Worm (Caenorhabditis elegans) whole organism, L1 larva: ENCODE data around the gene tpst-1.

Experiments used
- C04F5.9 ChIP-seq: sonication (generic microtip); optimal IDR thresholded peaks from 2 replicates; lab custom pipeline; 2016; ENCODE audit warnings: missing genetic modification characterization, missing compliant biosample characterization
- C16A3.4 ChIP-seq: fragments of 150-350 bp; optimal IDR thresholded peaks from 2 replicates; lab custom pipeline; 2014; ENCODE audit warnings: missing biosample characterization, missing genetic modification characterization
- C34B4.2 ChIP-seq: sonication (generic microtip); optimal IDR thresholded peaks from 2 replicates; lab custom pipeline; 2017; ENCODE audit warnings: mild to moderate bottlenecking, missing genetic modification characterization, missing compliant biosample characterization
- aha-1 ChIP-seq: fragments of 150-350 bp; optimal IDR thresholded peaks from 2 replicates; lab custom pipeline; 2014; ENCODE audit warnings: missing biosample characterization, missing genetic modification characterization
- alr-1 ChIP-seq: fragments of 200-800 bp; sonication (Bioruptor generic); optimal IDR thresholded peaks from 2 replicates; lab custom pipeline; 2018; ENCODE audit warnings: borderline replicate concordance, mild to moderate bottlenecking, missing genetic modification characterization, missing compliant biosample characterization
- aly-2 ChIP-seq: fragments of 150-350 bp; optimal IDR thresholded peaks from 2 replicates; lab custom pipeline; 2014; ENCODE audit warnings: missing biosample characterization, missing genetic modification characterization
- ama-1 ChIP-seq: fragments of 150-350 bp; optimal IDR thresholded peaks from 2 replicates; lab custom pipeline; 2014
- blmp-1 ChIP-seq: fragments of 150-350 bp; optimal IDR thresholded peaks from 2 replicates; lab custom pipeline; 2014; ENCODE audit warnings: missing biosample characterization, missing genetic modification characterization
- ceh-8 ChIP-seq: fragments of 200-800 bp; sonication (Bioruptor generic); optimal IDR thresholded peaks from 2 replicates; lab custom pipeline; 2018; ENCODE audit warnings: mild to moderate bottlenecking, missing genetic modification characterization, moderate library complexity, missing compliant biosample characterization
- ceh-82 ChIP-seq, 3 experiments: fragments of 150-350 bp in 1 of 3; sonication (generic microtip) in 2 of 3; optimal IDR thresholded peaks; 2 replicates each; lab custom pipeline; 2014 to 2017; ENCODE audit warnings: missing biosample characterization in 3 of 3, missing genetic modification characterization in 3 of 3
- ceh-88 ChIP-seq: fragments of 200-800 bp; sonication (Bioruptor generic); IDR thresholded peaks from 2 replicates; pipeline ENCODE4 v1.3.6; 2022; ENCODE audit warnings: missing genetic modification characterization, missing compliant biosample characterization
- ces-1 ChIP-seq: fragments of 150-350 bp; optimal IDR thresholded peaks from 2 replicates; lab custom pipeline; 2014; ENCODE audit warnings: missing biosample characterization, missing genetic modification reagents, missing genetic modification characterization
- efl-3 ChIP-seq: fragments of 200-800 bp; sonication (Bioruptor generic); optimal IDR thresholded peaks from 2 replicates; lab custom pipeline; 2018; ENCODE audit warnings: mild to moderate bottlenecking, missing genetic modification characterization, missing compliant biosample characterization
- egl-13 ChIP-seq: sonication (generic microtip); optimal IDR thresholded peaks from 2 replicates; lab custom pipeline; 2016; ENCODE audit warnings: missing genotype, missing genetic modification reagents, missing genetic modification characterization, missing compliant biosample characterization
- elt-3 ChIP-seq, 6 experiments: fragments of 150-350 bp in 1 of 6; sonication (generic microtip); optimal IDR thresholded peaks; 2 replicates each; lab custom pipeline; 2017 to 2018; ENCODE audit warnings: missing biosample characterization in 6 of 6, missing genetic modification characterization in 6 of 6, inconsistent platforms in 1 of 6
- ets-5 ChIP-seq: fragments of 200-800 bp; sonication (Bioruptor generic); IDR thresholded peaks from 2 replicates; pipeline ENCODE4 v1.3.6; 2022; ENCODE audit warnings: missing genetic modification characterization, missing compliant biosample characterization
- fkh-10 ChIP-seq: sonication (generic microtip); optimal IDR thresholded peaks from 2 replicates; lab custom pipeline; 2017; ENCODE audit warnings: missing biosample characterization, missing genetic modification reagents, missing genetic modification characterization
- fkh-4 ChIP-seq: sonication (generic microtip); optimal IDR thresholded peaks from 2 replicates; lab custom pipeline; 2016; ENCODE audit warnings: missing compliant biosample characterization, missing genetic modification characterization, borderline replicate concordance
- fkh-8 ChIP-seq: sonication (generic microtip); optimal IDR thresholded peaks from 2 replicates; lab custom pipeline; 2016; ENCODE audit warnings: mild to moderate bottlenecking, missing genetic modification characterization, missing compliant biosample characterization
- fos-1 ChIP-seq: fragments of 150-350 bp; optimal IDR thresholded peaks from 2 replicates; lab custom pipeline; 2014; ENCODE audit warnings: missing biosample characterization, missing genetic modification characterization
- grh-1 ChIP-seq: fragments of 200-800 bp; sonication (Bioruptor generic); IDR thresholded peaks from 2 replicates; pipeline ENCODE4 v1.3.6; 2022; ENCODE audit warnings: missing genetic modification reagents, missing genetic modification characterization, missing compliant biosample characterization
- hlh-17 ChIP-seq: fragments of 200-800 bp; sonication (Bioruptor generic); optimal IDR thresholded peaks from 2 replicates; lab custom pipeline; 2018; ENCODE audit warnings: missing genetic modification characterization, mild to moderate bottlenecking, missing compliant biosample characterization, moderate library complexity, borderline replicate concordance
- hlh-4 ChIP-seq: sonication (generic microtip); optimal IDR thresholded peaks from 2 replicates; lab custom pipeline; 2016; ENCODE audit warnings: mild to moderate bottlenecking, missing genetic modification characterization, missing compliant biosample characterization
- hpl-2 ChIP-seq: fragments of 150-350 bp; optimal IDR thresholded peaks from 2 replicates; lab custom pipeline; 2014; ENCODE audit warnings: missing biosample characterization, missing genetic modification reagents, missing genetic modification characterization
- jun-1 ChIP-seq: fragments of 150-350 bp; optimal IDR thresholded peaks from 2 replicates; lab custom pipeline; 2014; ENCODE audit warnings: missing biosample characterization, missing genetic modification reagents, missing genetic modification characterization
- lin-13 ChIP-seq: fragments of 150-350 bp; optimal IDR thresholded peaks from 2 replicates; lab custom pipeline; 2014; ENCODE audit warnings: missing biosample characterization, missing genetic modification reagents, missing genetic modification characterization
- lin-15B ChIP-seq: fragments of 150-350 bp; sonication (generic microtip); optimal IDR thresholded peaks from 3 replicates; lab custom pipeline; 2014; ENCODE audit warnings: missing biosample characterization, missing genetic modification characterization
- lin-39 ChIP-seq: fragments of 150-350 bp; optimal IDR thresholded peaks from 2 replicates; lab custom pipeline; 2014; ENCODE audit warnings: missing biosample characterization, missing genetic modification reagents, missing genetic modification characterization
- lsy-2 ChIP-seq, 2 experiments: fragments of 150-350 bp; optimal IDR thresholded peaks; 2 replicates each; lab custom pipeline; 2014; ENCODE audit warnings: missing biosample characterization in 2 of 2, missing genetic modification characterization in 2 of 2
- mab-9 ChIP-seq: fragments of 200-800 bp; sonication (Bioruptor generic); IDR thresholded peaks from 2 replicates; pipeline ENCODE4 v1.3.6; 2022; ENCODE audit warnings: missing genetic modification reagents, missing genetic modification characterization, missing compliant biosample characterization
- mef-2 ChIP-seq: fragments of 150-350 bp; optimal IDR thresholded peaks from 2 replicates; lab custom pipeline; 2014; ENCODE audit warnings: missing biosample characterization, missing genetic modification characterization
- nhr-12 ChIP-seq: sonication (generic microtip); optimal IDR thresholded peaks from 2 replicates; lab custom pipeline; 2017; ENCODE audit warnings: missing biosample characterization, missing genetic modification characterization
- nhr-19 ChIP-seq: fragments of 200-800 bp; sonication (Bioruptor generic); conservative IDR thresholded peaks from 2 replicates; pipeline ENCODE4 v1.3.6; 2022; ENCODE audit warnings: missing genetic modification characterization, missing compliant biosample characterization
- nhr-237 ChIP-seq: fragments of 150-350 bp; optimal IDR thresholded peaks from 2 replicates; lab custom pipeline; 2014; ENCODE audit warnings: missing biosample characterization, missing genetic modification characterization
- nhr-47 ChIP-seq: sonication (generic microtip); optimal IDR thresholded peaks from 2 replicates; lab custom pipeline; 2016; ENCODE audit warnings: mild to moderate bottlenecking, missing genetic modification characterization, moderate library complexity, missing compliant biosample characterization
- nhr-85 ChIP-seq: sonication (generic microtip); peaks from one replicate; lab custom pipeline; 2016; ENCODE audit warnings: missing genetic modification characterization, inconsistent platforms, missing compliant biosample characterization
- pag-3 ChIP-seq: sonication (generic microtip); optimal IDR thresholded peaks from 2 replicates; lab custom pipeline; 2017; ENCODE audit warnings: missing genetic modification characterization, mild to moderate bottlenecking, missing compliant biosample characterization, antibody characterized with exemption, borderline replicate concordance; ENCODE audit not compliant: insufficient read depth
- pax-3 ChIP-seq: fragments of 200-800 bp; sonication (Bioruptor generic); optimal IDR thresholded peaks from 2 replicates; lab custom pipeline; 2018; ENCODE audit warnings: mild to moderate bottlenecking, missing genetic modification characterization, moderate library complexity, missing compliant biosample characterization
- pqm-1 ChIP-seq: sonication (generic microtip); optimal IDR thresholded peaks from 3 replicates; lab custom pipeline; 2017; ENCODE audit warnings: missing biosample characterization, missing genetic modification characterization
- rnt-1 ChIP-seq: sonication (generic microtip); optimal IDR thresholded peaks from 2 replicates; lab custom pipeline; 2016; ENCODE audit warnings: mild to moderate bottlenecking, missing genetic modification characterization, moderate library complexity, missing compliant biosample characterization
- snpc-4 ChIP-seq: fragments of 150-350 bp; optimal IDR thresholded peaks from 2 replicates; lab custom pipeline; 2014; ENCODE audit warnings: missing biosample characterization, missing genetic modification characterization
- sox-4 ChIP-seq: sonication (generic microtip); optimal IDR thresholded peaks from 2 replicates; lab custom pipeline; 2016; ENCODE audit warnings: missing genetic modification characterization, missing compliant biosample characterization
- sptf-1 ChIP-seq: fragments of 150-350 bp; optimal IDR thresholded peaks from 2 replicates; lab custom pipeline; 2014; ENCODE audit warnings: missing biosample characterization, missing genetic modification characterization
- swsn-7 ChIP-seq: sonication (generic microtip); optimal IDR thresholded peaks from 2 replicates; lab custom pipeline; 2016; ENCODE audit warnings: missing genetic modification characterization, missing compliant biosample characterization
- tlp-1 ChIP-seq: fragments of 150-350 bp; optimal IDR thresholded peaks from 2 replicates; lab custom pipeline; 2014; ENCODE audit warnings: missing biosample characterization, missing genetic modification characterization
- unc-130 ChIP-seq: fragments of 150-350 bp; optimal IDR thresholded peaks from 2 replicates; lab custom pipeline; 2017; ENCODE audit warnings: missing biosample characterization, missing genetic modification characterization, inconsistent platforms
- unc-30 ChIP-seq: sonication (generic microtip); optimal IDR thresholded peaks from 2 replicates; lab custom pipeline; 2017; ENCODE audit warnings: missing biosample characterization, missing genetic modification characterization
- unc-62 ChIP-seq: fragments of 150-350 bp; optimal IDR thresholded peaks from 2 replicates; lab custom pipeline; 2014; ENCODE audit warnings: missing biosample characterization, missing genetic modification reagents, missing genetic modification characterization
- unc-86 ChIP-seq: sonication (generic microtip); optimal IDR thresholded peaks from 2 replicates; lab custom pipeline; 2016; ENCODE audit warnings: missing genetic modification characterization, missing compliant biosample characterization
- unc-98 ChIP-seq: fragments of 200-800 bp; sonication (Bioruptor generic); IDR thresholded peaks from 2 replicates; pipeline ENCODE4 v1.3.6; 2022; ENCODE audit warnings: missing genetic modification characterization, missing compliant biosample characterization
- vab-15 ChIP-seq: sonication (generic microtip); optimal IDR thresholded peaks from 2 replicates; lab custom pipeline; 2017; ENCODE audit warnings: missing genotype, mild to moderate bottlenecking, missing genetic modification characterization, missing compliant biosample characterization
- zag-1 ChIP-seq: fragments of 150-350 bp; optimal IDR thresholded peaks from 2 replicates; lab custom pipeline; 2014; ENCODE audit warnings: missing biosample characterization, missing genetic modification characterization
- zip-4 ChIP-seq: fragments of 200-800 bp; sonication (Bioruptor generic); optimal IDR thresholded peaks from 2 replicates; lab custom pipeline; 2018; ENCODE audit warnings: mild to moderate bottlenecking, missing genetic modification characterization, moderate library complexity, missing compliant biosample characterization
- ztf-11 ChIP-seq, 2 experiments: sonication (generic microtip); optimal IDR thresholded peaks; 2 replicates each; lab custom pipeline; 2016 to 2017; ENCODE audit warnings: missing genetic modification characterization in 2 of 2, missing biosample characterization in 1 of 2, missing compliant biosample characterization in 1 of 2

tpst-1 gene

ce11 chrIII:12616990-12617393 lies 45.1 kb downstream of the tpst-1 start:
- no peak for TF ChIP-seq nhr-12 (tag; lab: Kevin White, UChicago)
- TF ChIP-seq unc-98 (GFP tag; lab: Robert Waterston, UW) = no peak
- TF ChIP-seq hlh-4 (tag; lab: Kevin White, UChicago) = no peak
- TF ChIP-seq nhr-85 (tag; lab: Kevin White, UChicago) = peak; percentile 96
- peak; percentile 58 for TF ChIP-seq jun-1
- no peak for TF ChIP-seq sox-4
- peak; percentile 69 for TF ChIP-seq lin-13 (GFP tag; lab: Kevin White, UChicago)
- no peak for TF ChIP-seq ceh-88 (GFP tag; lab: Robert Waterston, UW)
- no peak for TF ChIP-seq hlh-17 (GFP tag; lab: Kevin White, UChicago)
- no peak; the same call in 1 of the 2 replicates for TF ChIP-seq grh-1
- no peak for TF ChIP-seq sptf-1
- no peak for TF ChIP-seq ama-1 (lab: Kevin White, UChicago)
- peak; percentile 87 for TF ChIP-seq blmp-1 (tag; lab: Kevin White, UChicago)
- TF ChIP-seq pqm-1 (tag; lab: Kevin White, UChicago) = peak; percentile 26
- no peak for TF ChIP-seq fkh-10
- TF ChIP-seq egl-13 (tag; lab: Kevin White, UChicago) = no peak
- no peak for TF ChIP-seq mab-9 (GFP tag; lab: Robert Waterston, UW)
- no peak for TF ChIP-seq ztf-11 (tag; optimal IDR thresholded peaks at IDR 0.05; lab: Kevin White, UChicago)
- TF ChIP-seq ceh-8 = no peak
- no peak for TF ChIP-seq mef-2 (tag; lab: Kevin White, UChicago)
- TF ChIP-seq swsn-7 (tag; lab: Kevin White, UChicago) = peak; percentile 55
- TF ChIP-seq efl-3 = no peak
- TF ChIP-seq hpl-2 (GFP tag; lab: Kevin White, UChicago) = peak; percentile 8
- TF ChIP-seq lin-15B (tag; lab: Kevin White, UChicago) = no peak
- TF ChIP-seq alr-1 (tag; lab: Kevin White, UChicago) = no peak
- no peak for TF ChIP-seq snpc-4 (tag; lab: Kevin White, UChicago)
- peak; percentile 72 for TF ChIP-seq pax-3
- peak; percentile 58 for TF ChIP-seq fos-1 (tag; lab: Kevin White, UChicago)
- no peak for TF ChIP-seq zag-1
- peak; percentile 72 for TF ChIP-seq nhr-47
- TF ChIP-seq zip-4 (GFP tag; lab: Kevin White, UChicago) = no peak
- peak; percentile 33 for TF ChIP-seq unc-130 (tag; lab: Kevin White, UChicago)
- no peak for TF ChIP-seq fkh-4 (tag; lab: Kevin White, UChicago)
- TF ChIP-seq C04F5.9 (tag; lab: Kevin White, UChicago) = no peak
- no peak for TF ChIP-seq unc-30 (tag; lab: Kevin White, UChicago)
- TF ChIP-seq ets-5 (GFP tag; lab: Robert Waterston, UW) = no peak
- no peak for TF ChIP-seq pag-3
- TF ChIP-seq C16A3.4 (tag; lab: Kevin White, UChicago) = peak; percentile 44
- TF ChIP-seq rnt-1 (tag; lab: Kevin White, UChicago) = peak; percentile 31
- no peak for TF ChIP-seq tlp-1 (tag; lab: Kevin White, UChicago)
- peak; percentile 85 for TF ChIP-seq vab-15 (tag; lab: Kevin White, UChicago)
- TF ChIP-seq aha-1 = no peak
- no peak for TF ChIP-seq ces-1 (GFP tag; lab: Kevin White, UChicago)
- no peak for TF ChIP-seq aly-2 (tag; lab: Kevin White, UChicago)
- TF ChIP-seq lsy-2 (tag; optimal IDR thresholded peaks at IDR 0.05; lab: Kevin White, UChicago) = peak; percentile 58 to 83
- TF ChIP-seq unc-62 (GFP tag; lab: Kevin White, UChicago) = no peak
- TF ChIP-seq lin-39 (tag; lab: Kevin White, UChicago) = no peak
- peak; percentile 55 for TF ChIP-seq unc-86 (tag; lab: Kevin White, UChicago)
- peak in 4 of 6 experiments; percentile 54 to 90 (median 72) for TF ChIP-seq elt-3 (tag; optimal IDR thresholded peaks at IDR 0.05; lab: Kevin White, UChicago)
- peak; percentile 80 for TF ChIP-seq fkh-8
- no peak for TF ChIP-seq nhr-237
- TF ChIP-seq nhr-19 (GFP tag; lab: Robert Waterston, UW) = peak; percentile 74
- TF ChIP-seq ceh-82 (tag; optimal IDR thresholded peaks at IDR 0.05; lab: Kevin White, UChicago) = peak in 1 of 3 experiments; percentile 25
- TF ChIP-seq C34B4.2 (tag; lab: Kevin White, UChicago) = no peak
